Fruit fly (Drosophila melanogaster): ENCODE data around the gene Muc68D.

- TF ChIP-seq Hr4 (GFP tag; optimal IDR thresholded peaks at IDR 0.05), result no peak
- TF ChIP-seq net (GFP tag; optimal IDR thresholded peaks at IDR 0.05), result no peak
- TF ChIP-seq eg (GFP tag; IDR thresholded peaks at IDR 0.05), result no peak
Observed at dm6 chr3L:11766563-11766962, 5.4 kb downstream of the Muc68D start.

Data from whole organism, prepupa.